Worm (Caenorhabditis elegans) whole organism, L2 larva: Measurements from ENCODE around the gene elmd-1.

Experiments used
- ama-1 ChIP-seq: fragments of 150-350 bp; optimal IDR thresholded peaks from 2 replicates; lab custom pipeline; 2018; ENCODE audit warnings: inconsistent platforms
- egl-27 ChIP-seq: sonication (generic microtip); optimal IDR thresholded peaks from 3 replicates; lab custom pipeline; 2017; ENCODE audit warnings: missing biosample characterization, missing genetic modification reagents, missing genetic modification characterization
- elt-1 ChIP-seq: fragments of 150-350 bp; optimal IDR thresholded peaks from 2 replicates; lab custom pipeline; 2014; ENCODE audit warnings: missing biosample characterization, missing genetic modification characterization
- lin-13 ChIP-seq: fragments of 150-350 bp; optimal IDR thresholded peaks from 2 replicates; lab custom pipeline; 2014; ENCODE audit warnings: missing biosample characterization, missing genetic modification reagents, missing genetic modification characterization
- lsy-2 ChIP-seq, 2 experiments: fragments of 150-350 bp in 1 of 2; sonication (generic microtip) in 1 of 2; optimal IDR thresholded peaks; 2 replicates each; lab custom pipeline; 2014 to 2017; ENCODE audit warnings: missing biosample characterization in 2 of 2, missing genetic modification characterization in 2 of 2
- nhr-12 ChIP-seq: fragments of 150-350 bp; optimal IDR thresholded peaks from 2 replicates; lab custom pipeline; 2014; ENCODE audit warnings: missing biosample characterization, missing genetic modification characterization
- nhr-6 ChIP-seq: fragments of 150-350 bp; optimal IDR thresholded peaks from 2 replicates; lab custom pipeline; 2014; ENCODE audit warnings: missing biosample characterization, missing genetic modification characterization
- nhr-77 ChIP-seq: fragments of 150-350 bp; optimal IDR thresholded peaks from 2 replicates; lab custom pipeline; 2014; ENCODE audit warnings: missing biosample characterization, missing genetic modification characterization
- ztf-1 ChIP-seq: fragments of 200-800 bp; sonication (Bioruptor generic); conservative IDR thresholded peaks from 2 replicates; pipeline ENCODE4 v1.3.6; 2022; ENCODE audit warnings: missing genetic modification characterization, missing compliant biosample characterization
- ztf-11 ChIP-seq: sonication (generic microtip); optimal IDR thresholded peaks from 2 replicates; lab custom pipeline; 2017; ENCODE audit warnings: missing biosample characterization, missing genetic modification characterization

DNA sequence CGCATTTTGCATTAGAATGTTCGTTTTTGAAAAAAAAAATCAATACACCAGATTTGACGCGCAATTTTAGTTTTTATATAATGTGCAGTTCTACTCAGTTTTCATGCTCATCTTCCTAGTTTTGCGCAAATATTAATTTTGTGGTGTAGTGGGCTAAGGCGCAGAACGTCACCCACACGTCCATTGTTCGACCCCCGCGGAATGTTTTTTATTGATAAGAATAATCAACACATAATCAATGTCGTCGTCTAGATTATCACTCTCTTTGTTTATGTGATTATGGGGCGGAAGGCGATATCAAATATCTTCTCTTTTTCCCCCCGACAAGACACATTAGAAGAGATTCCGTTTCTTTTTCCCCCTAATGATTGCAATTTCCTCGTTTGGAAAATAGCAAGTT, 33.9 kb upstream of the elmd-1 start:
- TF ChIP-seq lin-13 (GFP tag; lab: Kevin White, UChicago), result no peak
- no peak for TF ChIP-seq nhr-6 (tag; lab: Kevin White, UChicago)
- TF ChIP-seq ama-1 (lab: Kevin White, UChicago), result no peak
- no peak for TF ChIP-seq egl-27 (tag; lab: Kevin White, UChicago)
- TF ChIP-seq nhr-12 (tag; lab: Kevin White, UChicago), result no peak
- TF ChIP-seq lsy-2 (tag; optimal IDR thresholded peaks at IDR 0.05; lab: Kevin White, UChicago), result no peak
- TF ChIP-seq elt-1, result no peak
- TF ChIP-seq ztf-1 (GFP tag; lab: Robert Waterston, UW), result no peak
- no peak for TF ChIP-seq ztf-11 (tag; lab: Kevin White, UChicago)
- TF ChIP-seq nhr-77 (tag; lab: Kevin White, UChicago), result no peak
